Fruit fly (Drosophila melanogaster): ENCODE measurements around the gene ALiX.

Gene ALiX

DNA sequence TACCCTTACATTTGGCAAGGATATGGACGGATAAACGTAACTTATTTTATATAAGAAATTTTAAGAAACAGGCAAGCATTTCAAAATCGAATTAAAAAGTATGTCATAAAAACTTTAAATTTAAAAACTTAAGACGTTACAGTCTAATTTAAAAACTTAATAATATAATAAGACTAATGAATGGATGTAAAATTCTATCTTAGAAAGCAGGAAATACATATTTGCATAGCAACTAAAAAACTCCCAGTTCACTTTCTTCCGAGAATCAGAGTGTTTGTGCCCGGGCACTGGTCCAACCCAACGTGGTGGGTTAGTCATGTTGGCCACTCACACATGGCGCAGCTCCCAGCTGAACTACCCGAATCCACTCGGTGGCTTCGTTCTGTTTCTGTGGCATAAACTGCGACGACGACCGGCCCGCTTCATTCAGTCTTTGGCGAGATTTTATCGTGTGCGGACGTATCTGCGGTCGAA lies 14.3 kb downstream of the ALiX start, which contains the start of gene CG12880:
CG12880 (plus strand) TSS at position 424 of the 474 bp plus-strand sequence.
- TF ChIP-seq CTCF (optimal IDR thresholded peaks at IDR 0.05) (no peak), CG8478 (optimal IDR thresholded peaks at IDR 0.05) (no peak)

DNA sequence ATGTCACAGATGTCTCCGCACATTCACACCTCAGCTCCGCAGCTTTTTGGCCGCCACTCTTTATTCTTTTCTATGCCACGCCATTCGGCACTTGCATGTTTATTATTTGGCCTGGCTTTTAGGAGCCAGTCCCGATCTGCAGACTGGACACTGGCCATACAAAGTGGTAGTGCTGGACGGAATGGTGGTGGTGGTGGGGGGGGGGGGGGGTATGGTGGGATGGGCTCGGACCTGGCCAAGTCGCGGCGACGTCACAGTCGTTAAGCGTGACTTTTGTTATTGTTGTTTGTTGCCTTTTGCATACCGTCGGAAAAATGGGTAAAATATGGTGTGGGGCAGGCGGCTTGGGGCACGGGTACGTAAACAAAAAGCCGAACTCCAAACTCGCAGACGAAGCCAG lies 14.8 kb downstream of the ALiX start:
- no peak for TF ChIP-seq CG8478 (optimal IDR thresholded peaks at IDR 0.05)
- no peak for TF ChIP-seq CTCF (optimal IDR thresholded peaks at IDR 0.05)

DNA sequence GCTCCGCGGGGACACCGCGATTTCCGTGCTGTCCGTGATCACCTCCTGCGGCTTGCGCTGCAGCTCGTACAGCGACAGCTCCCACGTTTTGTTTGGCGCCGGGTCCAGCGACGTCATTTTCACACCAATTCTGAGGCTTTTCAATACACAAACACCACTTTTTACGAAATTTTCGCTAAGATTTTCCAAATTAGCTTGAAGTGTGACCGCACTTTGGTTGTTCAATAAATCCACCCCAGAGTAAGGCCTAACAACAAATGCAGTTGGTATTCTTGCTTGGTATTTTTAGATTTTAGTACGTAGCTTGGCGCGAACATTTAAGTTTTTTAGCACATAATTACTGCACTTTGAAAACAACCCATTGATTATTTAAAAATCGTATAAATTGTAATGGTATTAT lies 18.1 kb downstream of the ALiX start, which contains the start of gene Sce:
Sce (minus strand) TSS at position 231 of the 400 bp plus-strand sequence.
- TF ChIP-seq CG8478 (optimal IDR thresholded peaks at IDR 0.05) (no peak), CTCF (optimal IDR thresholded peaks at IDR 0.05) (no peak)

DNA sequence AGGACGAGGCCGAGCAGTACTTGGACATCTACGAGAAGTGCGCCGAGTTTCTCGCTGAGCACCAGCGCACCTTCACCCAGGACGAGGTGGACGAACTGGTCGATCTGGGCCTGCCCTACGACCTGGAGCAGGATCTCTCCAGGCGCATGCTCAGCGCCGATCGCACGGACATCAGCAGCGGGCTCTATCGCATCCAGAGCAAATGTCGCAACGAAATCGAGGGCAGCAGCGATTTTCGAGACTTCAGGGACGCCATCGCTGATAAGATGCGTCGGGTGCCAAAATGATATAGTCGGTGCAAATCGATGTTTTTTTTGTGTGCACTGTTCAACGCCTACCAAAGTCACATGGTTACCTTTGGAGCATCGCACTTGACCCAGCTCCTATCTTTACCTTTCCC lies 20.2 kb downstream of the ALiX start:
- TF ChIP-seq CTCF (optimal IDR thresholded peaks at IDR 0.05) (no peak), CG8478 (optimal IDR thresholded peaks at IDR 0.05) (no peak)

DNA sequence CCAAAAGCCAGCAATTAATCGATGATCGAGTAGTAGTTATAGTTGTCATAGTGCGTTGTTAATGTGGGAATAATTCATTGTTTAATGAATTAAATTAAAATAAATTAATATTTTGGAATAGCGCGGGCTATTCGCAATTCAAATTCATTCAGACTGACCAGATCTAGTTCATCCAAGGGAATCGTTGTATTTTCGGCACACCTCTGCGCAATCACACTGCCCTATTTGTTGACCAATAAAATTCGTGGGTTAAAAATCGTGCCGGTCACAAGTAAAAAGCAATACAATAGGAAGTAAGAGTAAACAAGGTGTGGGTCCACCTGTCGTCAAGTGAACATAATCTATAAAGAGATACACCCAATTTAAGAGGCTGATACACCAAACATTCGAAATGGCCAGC lies 20.9 kb downstream of the ALiX start, which contains the start of gene CG12883:
CG12883 (plus strand) TSS at position 273 of the 400 bp plus-strand sequence.
- TF ChIP-seq CTCF (optimal IDR thresholded peaks at IDR 0.05): no peak

DNA sequence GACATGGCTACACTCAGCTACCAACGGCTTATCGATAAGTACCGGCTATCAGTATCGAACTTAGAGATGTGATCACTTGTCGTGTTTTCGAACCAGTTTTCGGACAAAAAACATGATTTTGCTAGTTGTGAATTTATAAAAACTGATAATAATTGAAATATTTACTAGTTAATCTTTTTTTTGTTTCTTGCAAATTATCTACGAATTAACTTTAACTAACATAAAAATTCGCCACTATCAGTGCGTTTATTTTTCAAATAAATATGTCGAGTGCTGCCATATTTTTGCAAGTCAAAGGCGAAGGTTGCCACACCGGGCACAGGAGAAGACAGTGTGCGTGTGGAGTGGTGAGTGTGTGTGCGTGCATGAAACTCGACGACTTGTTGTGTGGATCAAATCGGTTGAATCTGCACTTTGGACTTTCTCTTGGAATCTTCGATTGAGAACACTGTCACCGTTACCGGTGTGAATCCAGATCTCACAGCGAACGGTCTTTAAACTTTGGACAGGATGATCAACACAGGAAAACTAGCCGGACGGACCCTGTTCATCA lies 22.7 kb downstream of the ALiX start, which contains the start of gene Hsdl2:
Hsdl2 (plus strand) TSS at position 349 of the 553 bp plus-strand sequence.
- TF ChIP-seq CTCF (optimal IDR thresholded peaks at IDR 0.05): peak in 1 of 2 experiments; percentile 18
- no peak for TF ChIP-seq CG8478 (optimal IDR thresholded peaks at IDR 0.05)

DNA sequence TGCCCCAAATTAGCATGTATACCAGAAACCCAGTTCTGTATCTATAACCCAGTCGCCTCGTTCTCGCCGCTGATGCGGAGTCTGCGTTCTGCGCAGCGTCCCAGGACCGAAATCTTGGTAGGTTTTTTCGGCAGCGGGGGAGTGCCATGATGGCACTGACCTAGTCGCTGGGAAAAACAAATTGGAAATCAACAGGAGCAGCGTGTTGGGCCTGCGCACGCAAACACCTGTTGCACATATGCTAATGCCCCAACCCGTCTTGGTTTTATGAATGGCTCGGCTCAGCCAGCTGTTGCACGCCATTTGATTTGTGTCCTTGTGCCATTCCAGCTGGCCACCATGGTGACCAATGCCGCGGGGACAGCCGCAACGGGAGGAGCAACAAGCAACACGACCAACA lies 37.1 kb downstream of the ALiX start:
- TF ChIP-seq CTCF (optimal IDR thresholded peaks at IDR 0.05): no peak
- TF ChIP-seq CG8478 (optimal IDR thresholded peaks at IDR 0.05): no peak

DNA sequence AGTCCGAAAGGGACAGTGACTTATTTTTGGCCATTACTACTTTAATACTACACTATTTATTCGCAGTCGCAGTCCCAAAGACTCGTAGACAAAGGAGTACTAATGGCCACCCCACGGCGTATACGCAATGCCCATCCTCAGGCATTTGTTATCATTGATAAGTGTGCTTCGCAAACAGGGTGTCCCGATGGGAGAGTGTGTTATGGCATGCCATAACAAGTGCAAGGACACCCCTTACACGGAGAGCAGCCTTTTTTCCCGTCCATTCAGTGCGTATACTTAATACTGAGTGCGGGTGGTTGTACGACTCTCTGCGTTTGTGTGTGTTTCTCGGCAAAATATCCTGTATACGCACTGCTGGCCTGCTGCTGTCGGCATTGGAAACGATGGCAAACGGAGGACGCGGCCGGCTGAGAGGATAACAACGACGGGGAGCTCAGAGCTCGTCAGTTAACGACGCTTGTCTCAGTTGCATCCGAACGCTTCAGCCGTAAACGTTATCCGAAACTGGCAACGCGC lies 37.9 kb downstream of the ALiX start, which contains the start of gene unc80:
unc80 (plus strand) TSS at position 469 of the 519 bp plus-strand sequence.
- no peak for TF ChIP-seq CTCF (optimal IDR thresholded peaks at IDR 0.05)
- no peak for TF ChIP-seq CG8478 (optimal IDR thresholded peaks at IDR 0.05)

DNA sequence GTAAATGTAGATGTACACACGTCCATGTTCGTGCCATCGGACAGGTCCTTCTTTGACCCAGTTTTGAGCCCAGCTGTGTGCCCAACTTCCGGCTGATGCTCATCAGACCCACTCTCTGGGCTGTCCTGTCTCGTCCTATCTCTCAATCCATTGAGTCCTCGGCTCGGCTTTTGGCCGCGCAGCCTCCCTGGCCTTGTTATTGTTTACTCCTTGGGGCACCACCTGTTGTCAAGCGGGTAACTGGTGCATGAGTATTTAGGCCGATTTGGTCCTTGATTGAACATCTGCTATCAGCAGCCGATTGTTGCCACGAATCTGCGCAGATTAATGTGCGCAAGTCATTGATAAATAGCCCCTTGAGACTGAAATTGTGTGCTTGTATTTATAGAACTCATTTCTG lies 38.5 kb downstream of the ALiX start:
- TF ChIP-seq CTCF (optimal IDR thresholded peaks at IDR 0.05) (no peak), CG8478 (optimal IDR thresholded peaks at IDR 0.05) (no peak)

DNA sequence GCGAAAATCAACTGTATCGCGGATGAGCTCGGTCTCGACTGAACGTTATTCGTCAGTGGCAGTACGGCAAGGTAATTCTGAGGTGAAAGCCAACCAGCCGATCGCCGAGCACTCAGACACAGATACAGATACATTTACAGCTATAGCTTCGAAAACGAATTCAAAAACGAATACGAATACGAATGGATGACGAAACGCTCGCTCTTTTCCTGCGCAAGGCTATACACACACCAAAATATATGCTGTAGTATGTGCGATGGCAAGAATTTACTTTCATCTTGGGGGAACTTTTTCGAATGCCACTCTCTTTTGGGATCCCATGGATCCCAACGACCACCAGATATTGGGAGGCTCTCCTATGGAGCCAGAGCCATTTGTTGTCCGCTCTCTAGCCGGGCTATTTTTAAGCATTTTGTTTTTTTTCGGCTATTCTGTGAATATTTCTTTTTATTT lies 39.8 kb downstream of the ALiX start, which contains the start of gene Mlc1:
Mlc1 (minus strand) TSS at position 51 of the 453 bp plus-strand sequence.
- TF ChIP-seq CG8478 (optimal IDR thresholded peaks at IDR 0.05): no peak
- TF ChIP-seq CTCF (optimal IDR thresholded peaks at IDR 0.05): no peak

DNA sequence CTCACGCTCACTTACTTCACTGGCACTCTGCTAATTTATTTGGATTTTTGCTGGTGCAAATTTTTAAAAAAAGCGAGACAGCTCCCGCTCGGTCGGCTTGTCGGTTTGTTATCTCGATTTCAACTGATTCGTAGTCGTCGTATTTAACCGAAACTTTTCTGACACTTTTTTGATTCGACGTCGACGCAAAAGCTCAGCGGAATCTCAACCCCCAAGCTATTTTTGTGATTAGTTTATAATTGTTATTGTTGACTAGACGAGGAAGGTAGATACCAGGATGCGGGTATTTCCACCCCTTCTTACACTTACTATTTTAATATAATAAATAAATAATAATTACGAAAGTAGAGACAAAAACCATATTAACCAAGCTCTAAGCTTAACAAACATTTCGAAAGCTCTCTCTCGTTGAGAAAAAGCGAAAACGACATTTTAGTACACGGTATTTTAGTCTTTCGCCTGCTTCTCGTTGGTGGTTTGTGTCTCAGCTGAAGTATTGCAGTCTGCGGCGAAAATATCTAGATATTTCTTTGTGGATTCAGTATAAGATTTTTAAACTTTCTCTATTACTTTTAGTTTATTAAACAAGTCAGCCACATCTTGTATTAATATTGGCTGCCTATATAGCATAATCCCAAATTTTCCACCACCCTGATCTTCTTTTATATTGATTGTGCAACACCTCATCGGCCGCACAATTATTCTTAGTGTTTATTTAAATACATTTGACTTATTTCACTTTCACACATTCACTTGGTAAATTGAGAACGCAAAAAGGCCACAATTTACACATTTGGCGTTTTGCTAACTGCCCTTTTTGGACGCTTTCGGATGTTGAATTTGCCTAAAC lies 43.0 kb downstream of the ALiX start, which contains the start of gene tau:
tau (minus strand) TSS at position 311 of the 850 bp plus-strand sequence.
- TF ChIP-seq CG8478 (optimal IDR thresholded peaks at IDR 0.05): no peak

DNA sequence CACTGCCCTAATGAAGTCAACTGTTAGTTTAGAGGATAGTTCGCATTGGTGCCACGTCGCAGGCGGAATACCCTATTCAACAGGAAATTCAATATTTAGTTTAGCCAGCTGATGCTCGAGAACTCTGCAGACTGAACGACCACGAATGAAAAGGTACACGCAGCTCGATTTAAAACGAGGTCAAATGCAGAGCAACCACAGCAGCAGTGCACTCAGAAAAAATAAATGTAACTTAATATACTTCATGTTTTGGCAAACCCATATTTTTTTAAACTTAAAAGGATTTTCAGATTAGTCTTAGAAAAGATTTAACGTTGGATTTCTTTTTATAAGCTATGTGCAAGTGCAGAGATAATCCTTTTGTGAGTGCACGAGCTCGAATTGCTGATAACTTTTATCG lies 44.8 kb downstream of the ALiX start:
- no peak for TF ChIP-seq CTCF (optimal IDR thresholded peaks at IDR 0.05)
- TF ChIP-seq CG8478 (optimal IDR thresholded peaks at IDR 0.05): no peak

DNA sequence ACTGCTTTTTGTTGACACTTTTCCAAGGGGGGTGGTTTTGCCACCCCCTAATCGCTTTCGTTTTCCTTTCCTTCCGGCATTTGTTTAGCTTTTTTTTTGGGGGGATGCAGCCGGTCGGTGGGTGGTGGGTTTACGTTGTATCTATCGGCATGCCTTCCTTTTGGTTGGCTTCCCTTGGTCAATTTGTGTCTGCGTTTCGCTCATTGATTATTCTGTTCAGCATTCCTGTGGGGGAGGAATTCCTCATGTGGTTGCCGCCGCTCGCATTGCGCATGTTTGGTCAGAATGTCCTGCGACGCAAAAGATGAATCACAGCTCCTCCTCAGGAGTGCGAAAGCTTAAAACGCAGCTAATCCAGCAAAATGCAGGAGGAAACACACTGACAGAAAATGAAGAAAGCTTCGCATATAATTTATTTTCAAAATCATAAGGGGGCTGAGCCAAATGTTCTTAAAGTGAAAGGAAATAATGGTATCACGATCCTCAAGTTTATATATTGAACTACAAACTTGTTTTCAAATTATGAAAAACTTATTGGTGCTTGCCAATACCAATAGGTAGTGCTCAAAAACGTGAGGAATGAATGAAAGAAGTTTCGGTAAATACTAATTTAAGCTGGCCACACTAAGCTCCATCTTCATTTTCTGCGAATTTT lies 47.6 kb downstream of the ALiX start, which contains the start of gene RpS10a:
RpS10a (plus strand) TSS at position 605 of the 655 bp plus-strand sequence.
- TF ChIP-seq CTCF (optimal IDR thresholded peaks at IDR 0.05): no peak
- TF ChIP-seq CG8478 (optimal IDR thresholded peaks at IDR 0.05): no peak

DNA sequence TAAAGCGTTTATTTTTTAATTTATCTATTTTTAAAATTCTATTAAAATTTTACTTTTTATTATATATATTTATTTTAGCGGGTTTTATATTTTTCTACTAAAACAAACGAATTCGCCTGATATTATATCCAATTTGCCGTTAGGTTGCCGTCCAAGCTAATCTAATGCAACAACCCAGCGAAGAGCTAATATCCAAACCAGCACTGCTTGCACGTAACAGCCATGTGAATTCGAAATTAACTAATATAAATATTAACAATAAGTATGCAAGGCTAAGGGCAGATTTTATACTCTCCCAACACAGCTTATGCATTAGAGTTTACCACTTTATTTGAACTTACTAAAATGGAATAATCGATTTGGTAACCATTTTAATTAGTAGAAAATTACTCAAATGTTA lies 48.2 kb downstream of the ALiX start:
- TF ChIP-seq CTCF (optimal IDR thresholded peaks at IDR 0.05): peak in 1 of 2 experiments; percentile 44
- no peak for TF ChIP-seq CG8478 (optimal IDR thresholded peaks at IDR 0.05)

DNA sequence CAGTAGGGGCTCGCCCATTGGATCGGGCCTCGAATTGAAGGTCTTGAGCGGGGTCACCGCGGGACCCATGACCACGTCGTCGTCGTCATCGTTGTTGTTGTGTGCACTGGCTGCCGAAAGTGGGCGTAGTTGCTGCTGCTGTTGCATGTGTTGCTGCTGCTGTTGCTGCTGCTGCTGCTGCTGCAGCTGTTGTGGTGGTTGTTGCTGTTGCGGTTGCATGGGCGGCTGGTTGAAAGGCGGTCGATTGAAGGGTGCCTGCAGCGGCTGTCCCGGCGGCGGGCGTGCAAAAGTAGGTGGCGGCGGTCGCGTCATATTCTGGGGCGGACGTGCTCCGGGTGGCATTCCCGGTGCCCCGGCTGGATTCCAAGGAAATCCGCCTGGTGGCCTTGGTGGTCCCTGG lies 52.1 kb downstream of the ALiX start:
- TF ChIP-seq CTCF (optimal IDR thresholded peaks at IDR 0.05) (no peak), CG8478 (optimal IDR thresholded peaks at IDR 0.05) (no peak)

All from S2 (cell line).